Fruit fly (Drosophila melanogaster): ENCODE data around the gene CG12355.

The CG12355 gene

dm6 chr3L:15538582-15539490 is 43.5 kb upstream of the CG12355 start:
- TF ChIP-seq Pif1A (GFP tag; optimal IDR thresholded peaks at IDR 0.05) = no peak
- no peak for TF ChIP-seq CG17806 (tag; optimal IDR thresholded peaks at IDR 0.05)
- peak; percentile 6 for TF ChIP-seq CG14655 (GFP tag; optimal IDR thresholded peaks at IDR 0.05)
- TF ChIP-seq EcR (GFP tag; optimal IDR thresholded peaks at IDR 0.05) = peak; percentile 32
- 0 out of 3 replicates have a peak, but pooled peaks have one; percentile 3 for TF ChIP-seq fd96Ca (GFP tag; IDR thresholded peaks at IDR 0.05)

DNA sequence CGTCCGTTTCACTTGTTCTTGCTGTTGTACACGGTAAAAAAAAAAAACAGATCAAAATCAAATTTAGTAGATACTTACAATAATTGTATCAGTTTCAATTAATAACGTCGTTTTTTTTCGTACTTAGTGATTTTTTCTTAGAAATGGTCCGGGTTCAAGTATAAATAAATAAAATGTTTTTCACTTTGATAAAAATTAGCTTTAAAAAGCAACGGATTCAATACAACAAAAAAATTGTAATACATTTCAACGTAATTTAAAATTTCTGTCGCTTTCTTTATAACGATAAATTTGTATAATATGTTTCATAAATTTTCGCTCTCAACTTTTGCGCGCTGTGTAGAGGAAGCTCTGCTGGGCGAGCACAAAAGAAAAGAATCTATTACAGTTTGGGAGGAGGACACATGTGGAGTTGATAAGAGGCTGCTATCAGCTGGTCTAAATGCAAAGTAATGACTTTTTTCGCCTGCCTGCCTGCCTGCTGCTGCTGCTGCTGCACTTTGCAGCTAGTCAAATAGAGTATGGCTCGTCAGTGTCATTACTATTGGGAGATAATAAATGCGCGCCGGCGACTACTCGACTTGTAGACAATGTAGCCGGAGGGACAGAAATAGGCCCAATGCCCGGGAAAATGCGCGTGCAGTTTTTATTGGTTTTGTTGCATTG is 42.7 kb upstream of the CG12355 start:
- peak; percentile 18 for TF ChIP-seq Snoo (tag; optimal IDR thresholded peaks at IDR 0.05)
- TF ChIP-seq CG8301 (tag; optimal IDR thresholded peaks at IDR 0.05) = peak; percentile 73
- peak; percentile 60 for TF ChIP-seq D1 (tag; optimal IDR thresholded peaks at IDR 0.05)
- TF ChIP-seq Pif1B (GFP tag; optimal IDR thresholded peaks at IDR 0.05) = peak; percentile 56
- TF ChIP-seq gl (tag; optimal IDR thresholded peaks at IDR 0.05) = no peak
- no peak for TF ChIP-seq rn (GFP tag; IDR thresholded peaks at IDR 0.05)
- TF ChIP-seq CG12605 (GFP tag; IDR thresholded peaks at IDR 0.05) = peak; percentile 9; the same call in 1 of the 2 replicates
- no peak; the same call in 2 of the 3 replicates for TF ChIP-seq fd96Ca (GFP tag; IDR thresholded peaks at IDR 0.05)
- no peak for TF ChIP-seq CG10348 (GFP tag; IDR thresholded peaks at IDR 0.05)
- peak; percentile 80 for TF ChIP-seq CG8159 (tag; optimal IDR thresholded peaks at IDR 0.05)
- peak; percentile 75 for TF ChIP-seq CG32121 (GFP tag; IDR thresholded peaks at IDR 0.05)
- TF ChIP-seq Pif1A (GFP tag; optimal IDR thresholded peaks at IDR 0.05) = peak; percentile 73
- peak; percentile 71 for TF ChIP-seq CG9948 (tag; optimal IDR thresholded peaks at IDR 0.05)
- no peak; the same call in 1 of the 3 replicates for TF ChIP-seq CG4496 (GFP tag; IDR thresholded peaks at IDR 0.05)
- peak; percentile 83 for TF ChIP-seq CG14655 (GFP tag; optimal IDR thresholded peaks at IDR 0.05)
- TF ChIP-seq CG15710 (tag; optimal IDR thresholded peaks at IDR 0.05) = peak; percentile 72
- peak; percentile 66 for TF ChIP-seq CG17806 (tag; optimal IDR thresholded peaks at IDR 0.05)
- TF ChIP-seq EcR (GFP tag; optimal IDR thresholded peaks at IDR 0.05) = peak; percentile 37
- TF ChIP-seq CG34367 (tag; optimal IDR thresholded peaks at IDR 0.05) = peak; percentile 58

DNA sequence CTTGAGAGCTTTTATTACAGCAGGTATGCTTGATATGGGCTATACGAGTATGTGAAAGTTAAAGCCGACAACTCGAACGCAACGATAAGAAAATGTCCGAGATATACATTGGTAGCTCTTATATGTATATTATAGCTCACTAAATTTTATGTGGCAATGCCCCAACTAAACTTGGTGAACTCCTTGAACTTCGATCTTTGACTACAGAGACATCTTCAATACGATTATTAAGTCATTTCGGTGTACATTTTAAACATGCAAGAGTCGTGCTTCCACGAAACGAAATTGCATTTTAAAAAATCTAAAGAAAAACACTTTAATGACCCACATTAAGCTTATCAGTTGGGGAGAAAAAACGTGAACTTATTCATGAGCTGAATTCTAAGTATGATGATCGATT is 41.2 kb upstream of the CG12355 start:
- no peak for TF ChIP-seq CG8301 (tag; optimal IDR thresholded peaks at IDR 0.05)
- no peak for TF ChIP-seq D1 (tag; optimal IDR thresholded peaks at IDR 0.05)
- no peak for TF ChIP-seq CG12605 (GFP tag; IDR thresholded peaks at IDR 0.05)
- no peak for TF ChIP-seq Snoo (tag; optimal IDR thresholded peaks at IDR 0.05)
- no peak for TF ChIP-seq Ets98B (GFP tag; IDR thresholded peaks at IDR 0.05)
- TF ChIP-seq CG13204 (GFP tag; optimal IDR thresholded peaks at IDR 0.05) = no peak
- TF ChIP-seq fd96Ca (GFP tag; IDR thresholded peaks at IDR 0.05) = no peak
- TF ChIP-seq CG32121 (GFP tag; IDR thresholded peaks at IDR 0.05) = no peak
- no peak for TF ChIP-seq CG9948 (tag; optimal IDR thresholded peaks at IDR 0.05)
- no peak for TF ChIP-seq Pif1B (GFP tag; optimal IDR thresholded peaks at IDR 0.05)
- no peak for TF ChIP-seq CG17806 (tag; optimal IDR thresholded peaks at IDR 0.05)
- TF ChIP-seq CG8159 (tag; optimal IDR thresholded peaks at IDR 0.05) = no peak
- no peak for TF ChIP-seq rn (GFP tag; IDR thresholded peaks at IDR 0.05)
- no peak for TF ChIP-seq Pif1A (GFP tag; optimal IDR thresholded peaks at IDR 0.05)
- no peak for TF ChIP-seq CG14655 (GFP tag; optimal IDR thresholded peaks at IDR 0.05)

DNA sequence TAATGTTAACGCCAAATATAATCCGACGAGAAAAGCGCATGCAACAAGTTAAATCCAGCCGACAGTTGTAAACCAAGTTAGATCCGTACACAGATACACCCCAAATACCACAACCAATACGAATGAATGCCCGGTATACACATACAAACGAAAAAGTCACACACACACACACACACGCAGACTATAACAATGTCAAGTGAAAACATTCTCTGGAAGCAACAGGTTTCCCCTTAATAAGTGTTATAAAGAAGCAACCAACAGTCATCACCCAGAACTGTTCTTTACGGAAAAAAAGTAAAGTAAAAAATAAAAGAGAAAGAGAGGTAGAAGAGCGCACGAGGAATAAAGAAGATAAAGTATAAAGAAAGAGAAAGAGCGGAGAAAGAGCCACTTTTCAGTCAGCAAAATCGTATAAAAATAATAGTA is 40.5 kb upstream of the CG12355 start:
- TF ChIP-seq Pif1A (GFP tag; optimal IDR thresholded peaks at IDR 0.05) (no peak), Ets98B (GFP tag; IDR thresholded peaks at IDR 0.05) (no peak), gl (tag; optimal IDR thresholded peaks at IDR 0.05) (no peak), fd96Ca (GFP tag; IDR thresholded peaks at IDR 0.05) (no peak), CG10348 (GFP tag; IDR thresholded peaks at IDR 0.05) (no peak), CG13204 (GFP tag; optimal IDR thresholded peaks at IDR 0.05) (no peak), EcR (GFP tag; optimal IDR thresholded peaks at IDR 0.05) (peak; percentile 12), CG12605 (GFP tag; IDR thresholded peaks at IDR 0.05) (peak; percentile 76), CG32121 (GFP tag; IDR thresholded peaks at IDR 0.05) (no peak), CG8301 (tag; optimal IDR thresholded peaks at IDR 0.05) (no peak), CG15710 (tag; optimal IDR thresholded peaks at IDR 0.05) (no peak), CG4496 (GFP tag; IDR thresholded peaks at IDR 0.05) (no peak), CG8159 (tag; optimal IDR thresholded peaks at IDR 0.05) (peak; percentile 13)

DNA sequence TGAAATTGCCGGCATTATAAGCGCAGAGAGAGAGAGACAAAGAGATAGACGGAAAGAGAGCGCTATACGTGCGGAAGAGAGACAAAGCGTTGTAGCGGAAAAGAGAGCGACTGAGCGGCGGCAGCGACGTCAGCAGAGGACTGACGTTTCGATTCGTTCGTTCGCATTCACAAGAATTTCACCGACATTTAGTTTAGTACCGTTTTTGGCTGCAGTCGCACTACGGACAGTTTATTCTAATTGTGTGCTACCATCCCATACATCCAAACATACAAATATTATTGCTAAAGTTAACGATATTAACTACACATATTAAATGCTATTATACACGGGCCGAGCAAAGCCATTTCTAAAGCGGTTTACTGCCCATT is 39.9 kb upstream of the CG12355 start, which contains the start of gene CrebA:
TSS of gene CrebA (plus strand) at position 168 of the 371 bp plus-strand sequence.
- TF ChIP-seq CG12605 (GFP tag; IDR thresholded peaks at IDR 0.05) (peak; percentile 88), Pif1B (GFP tag; optimal IDR thresholded peaks at IDR 0.05) (no peak), CG32121 (GFP tag; IDR thresholded peaks at IDR 0.05) (peak; percentile 11; the same call in 1 of the 2 replicates), fd96Ca (GFP tag; IDR thresholded peaks at IDR 0.05) (no peak), Snoo (tag; optimal IDR thresholded peaks at IDR 0.05) (no peak), Ets98B (GFP tag; IDR thresholded peaks at IDR 0.05) (peak; percentile 41; the same call in 1 of the 2 replicates), CG4496 (GFP tag; IDR thresholded peaks at IDR 0.05) (peak; percentile 56)
